Worm (Caenorhabditis elegans) whole organism, L4 larva: ENCODE measurements around the gene col-37.
A peak's percentile ranks its signal among the peaks of the same experiment; 100 is the strongest.

Source experiments
- F10B5.3 ChIP-seq: sonication (generic microtip); optimal IDR thresholded peaks from 2 replicates; lab custom pipeline; 2016; ENCODE audit warnings: mild to moderate bottlenecking, missing genetic modification characterization, missing compliant biosample characterization
- F26F4.8 ChIP-seq: fragments of 200-800 bp; sonication (Bioruptor generic); conservative IDR thresholded peaks from 2 replicates; pipeline ENCODE4 v1.3.6; 2022; ENCODE audit warnings: missing genetic modification characterization, missing compliant biosample characterization
- F37D6.2 ChIP-seq: sonication (generic microtip); optimal IDR thresholded peaks from 2 replicates; lab custom pipeline; 2016; ENCODE audit warnings: mild to moderate bottlenecking, missing genetic modification characterization, missing compliant biosample characterization
- R02D3.7 ChIP-seq: fragments of 150-350 bp; sonication (generic microtip); optimal IDR thresholded peaks from 3 replicates; lab custom pipeline; 2014; ENCODE audit warnings: missing biosample characterization, missing genetic modification characterization
- T20F7.1 ChIP-seq: fragments of 200-800 bp; sonication (Bioruptor generic); optimal IDR thresholded peaks from 2 replicates; lab custom pipeline; 2018; ENCODE audit warnings: mild to moderate bottlenecking, missing genetic modification characterization, missing compliant biosample characterization
- Y48G9A.11 ChIP-seq: fragments of 200-800 bp; sonication (Bioruptor generic); IDR thresholded peaks from 2 replicates; pipeline ENCODE4 v1.3.6; 2022; ENCODE audit warnings: missing genetic modification reagents, missing genetic modification characterization, missing compliant biosample characterization
- Y5F2A.4 ChIP-seq: fragments of 200-800 bp; sonication (Bioruptor generic); optimal IDR thresholded peaks from 2 replicates; lab custom pipeline; 2018; ENCODE audit warnings: mild to moderate bottlenecking, missing genetic modification characterization, missing compliant biosample characterization
- ZK546.5 ChIP-seq, 2 experiments: sonication (generic microtip); optimal IDR thresholded peaks; 2 replicates each; lab custom pipeline; 2017; ENCODE audit warnings: missing biosample characterization in 2 of 2, missing genetic modification characterization in 2 of 2
- ceh-20 ChIP-seq: fragments of 200-800 bp; sonication (Bioruptor generic); IDR thresholded peaks from 2 replicates; pipeline ENCODE4 v1.3.6; 2022; ENCODE audit warnings: missing genetic modification reagents, missing genetic modification characterization, missing compliant biosample characterization
- cey-2 ChIP-seq: sonication (generic microtip); optimal IDR thresholded peaks from 3 replicates; lab custom pipeline; 2017; ENCODE audit warnings: missing genetic modification characterization, mild to moderate bottlenecking, missing compliant biosample characterization, antibody characterized with exemption, borderline replicate concordance; ENCODE audit not compliant: insufficient read depth
- daf-8 ChIP-seq: fragments of 200-800 bp; sonication (Bioruptor generic); IDR thresholded peaks from 2 replicates; pipeline ENCODE4 v1.3.6; 2022; ENCODE audit warnings: missing genetic modification characterization, missing compliant biosample characterization
- dmd-6 ChIP-seq: fragments of 200-800 bp; sonication (Bioruptor generic); IDR thresholded peaks from 2 replicates; pipeline ENCODE4 v1.3.6; 2022; ENCODE audit warnings: missing genetic modification reagents, missing genetic modification characterization, missing compliant biosample characterization
- dmd-8 ChIP-seq: fragments of 200-800 bp; sonication (Bioruptor generic); IDR thresholded peaks from 2 replicates; pipeline ENCODE4 v1.3.6; 2022; ENCODE audit warnings: missing genetic modification characterization, missing compliant biosample characterization
- duxl-1 ChIP-seq: sonication (generic microtip); optimal IDR thresholded peaks from 2 replicates; lab custom pipeline; 2016; ENCODE audit warnings: mild to moderate bottlenecking, missing genetic modification characterization, moderate library complexity, missing compliant biosample characterization; ENCODE audit not compliant: poor library complexity
- egl-27 ChIP-seq: sonication (generic microtip); optimal IDR thresholded peaks from 3 replicates; lab custom pipeline; 2017; ENCODE audit warnings: missing biosample characterization, missing genetic modification reagents, missing genetic modification characterization
- hif-1 ChIP-seq, 2 experiments: sonication (generic microtip); optimal IDR thresholded peaks; 2 replicates each; lab custom pipeline; 2016 to 2017; ENCODE audit warnings: missing compliant biosample characterization in 2 of 2, missing genetic modification characterization in 2 of 2, missing genetic modification reagents in 2 of 2, missing genotype in 2 of 2, mild to moderate bottlenecking in 1 of 2
- lin-13 ChIP-seq: fragments of 150-350 bp; optimal IDR thresholded peaks from 2 replicates; lab custom pipeline; 2014; ENCODE audit warnings: missing biosample characterization, missing genetic modification reagents, missing genetic modification characterization
- lin-15B ChIP-seq: fragments of 150-350 bp; sonication (generic microtip); optimal IDR thresholded peaks from 3 replicates; lab custom pipeline; 2014; ENCODE audit warnings: missing biosample characterization, missing genetic modification characterization
- lin-38 ChIP-seq: fragments of 200-800 bp; sonication (Bioruptor generic); IDR thresholded peaks from 2 replicates; pipeline ENCODE4 v1.3.6; 2022; ENCODE audit warnings: missing genetic modification reagents, missing genetic modification characterization, missing compliant biosample characterization
- madf-5 ChIP-seq, 2 experiments: fragments of 200-800 bp; sonication (Bioruptor generic); IDR thresholded peaks; 2 replicates each; pipeline ENCODE4 v1.3.6; 2022; ENCODE audit warnings: missing compliant biosample characterization in 2 of 2, missing genetic modification characterization in 2 of 2
- mdl-1 ChIP-seq, 2 experiments: fragments of 150-350 bp in 1 of 2; sonication (generic microtip) in 1 of 2; optimal IDR thresholded peaks; 2 replicates each; lab custom pipeline; 2014 to 2017; ENCODE audit warnings: missing biosample characterization in 2 of 2, missing genetic modification characterization in 2 of 2
- mes-2 ChIP-seq: sonication (generic microtip); optimal IDR thresholded peaks from 2 replicates; lab custom pipeline; 2016; ENCODE audit warnings: missing genotype, mild to moderate bottlenecking, missing genetic modification characterization, missing compliant biosample characterization; ENCODE audit not compliant: poor library complexity, severe bottlenecking
- mxl-2 ChIP-seq: fragments of 200-800 bp; sonication (Bioruptor generic); conservative IDR thresholded peaks from 2 replicates; pipeline ENCODE4 v1.3.6; 2022; ENCODE audit warnings: missing genetic modification reagents, missing genetic modification characterization, missing compliant biosample characterization
- mxl-3 ChIP-seq: fragments of 200-800 bp; sonication (Bioruptor generic); optimal IDR thresholded peaks from 2 replicates; lab custom pipeline; 2018; ENCODE audit warnings: mild to moderate bottlenecking, missing genetic modification characterization, missing compliant biosample characterization
- nhr-11 ChIP-seq: fragments of 150-350 bp; optimal IDR thresholded peaks from 2 replicates; lab custom pipeline; 2014; ENCODE audit warnings: missing biosample characterization, missing genetic modification characterization
- nhr-111 ChIP-seq: fragments of 200-800 bp; sonication (Bioruptor generic); optimal IDR thresholded peaks from 2 replicates; lab custom pipeline; 2018; ENCODE audit warnings: mild to moderate bottlenecking, missing genetic modification characterization, missing compliant biosample characterization
- nhr-28 ChIP-seq: fragments of 150-350 bp; optimal IDR thresholded peaks from 2 replicates; lab custom pipeline; 2014; ENCODE audit warnings: missing biosample characterization, missing genetic modification characterization
- nhr-42 ChIP-seq: fragments of 200-800 bp; sonication (Bioruptor generic); IDR thresholded peaks from 2 replicates; pipeline ENCODE4 v1.3.6; 2022; ENCODE audit warnings: missing genetic modification characterization, missing compliant biosample characterization
- nhr-48 ChIP-seq: sonication (generic microtip); optimal IDR thresholded peaks from 2 replicates; lab custom pipeline; 2016; ENCODE audit warnings: mild to moderate bottlenecking, missing genetic modification characterization, missing compliant biosample characterization
- nhr-6 ChIP-seq: fragments of 150-350 bp; optimal IDR thresholded peaks from 2 replicates; lab custom pipeline; 2014; ENCODE audit warnings: missing biosample characterization, missing genetic modification characterization
- nhr-76 ChIP-seq: fragments of 150-350 bp; optimal IDR thresholded peaks from 2 replicates; lab custom pipeline; 2014; ENCODE audit warnings: missing biosample characterization, missing genetic modification characterization
- php-3 ChIP-seq: fragments of 200-800 bp; sonication (Bioruptor generic); IDR thresholded peaks from 2 replicates; pipeline ENCODE4 v1.3.6; 2022; ENCODE audit warnings: missing genetic modification reagents, missing genetic modification characterization, missing compliant biosample characterization
- saeg-2 ChIP-seq: fragments of 200-800 bp; sonication (Bioruptor generic); IDR thresholded peaks from 2 replicates; pipeline ENCODE4 v1.3.6; 2022; ENCODE audit warnings: missing genetic modification reagents, missing genetic modification characterization, missing compliant biosample characterization
- skn-1 ChIP-seq: fragments of 150-350 bp; optimal IDR thresholded peaks from 2 replicates; lab custom pipeline; 2014; ENCODE audit warnings: missing biosample characterization, missing genetic modification characterization
- unc-130 ChIP-seq: sonication (generic microtip); optimal IDR thresholded peaks from 2 replicates; lab custom pipeline; 2016; ENCODE audit warnings: missing genetic modification reagents, missing genetic modification characterization, missing compliant biosample characterization
- unc-39 ChIP-seq: sonication (generic microtip); optimal IDR thresholded peaks from 2 replicates; lab custom pipeline; 2017; ENCODE audit warnings: missing biosample characterization, missing genetic modification characterization
- unc-62 ChIP-seq, 3 experiments: fragments of 150-350 bp in 1 of 3; sonication (generic microtip); optimal IDR thresholded peaks in 2 of 3; peaks in 1 of 3; 1 replicate in 1 of 3; 2 replicates in 2 of 3; lab custom pipeline; 2014 to 2017; ENCODE audit warnings: missing biosample characterization in 3 of 3, missing genetic modification characterization in 3 of 3, missing genetic modification reagents in 3 of 3, missing genotype in 1 of 3
- vab-7 ChIP-seq: fragments of 200-800 bp; sonication (Bioruptor generic); IDR thresholded peaks from 2 replicates; pipeline ENCODE4 v1.3.6; 2022; ENCODE audit warnings: missing genetic modification reagents, missing genetic modification characterization, missing compliant biosample characterization
- zip-11 ChIP-seq: fragments of 200-800 bp; sonication (Bioruptor generic); IDR thresholded peaks from 2 replicates; pipeline ENCODE4 v1.3.6; 2022; ENCODE audit warnings: missing genetic modification characterization, missing compliant biosample characterization

Gene col-37

DNA sequence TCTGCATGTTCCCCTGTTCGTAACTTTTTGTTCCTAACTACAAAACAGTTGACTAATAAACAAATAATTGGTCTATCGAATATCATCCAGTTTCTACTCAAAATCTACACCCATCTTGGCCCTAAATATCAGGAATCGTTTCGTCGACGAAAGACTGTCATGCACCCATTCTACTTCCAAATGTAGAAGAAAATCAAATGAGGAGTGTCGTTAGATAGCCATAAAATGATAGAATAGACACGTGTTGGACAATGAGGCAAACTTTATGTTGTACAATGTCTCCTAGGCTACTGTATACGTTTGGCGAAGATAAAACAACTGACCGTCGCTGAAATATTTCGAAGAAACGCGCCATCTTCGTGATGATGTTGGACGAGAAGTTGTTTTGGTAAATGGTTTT lies 7.6 kb downstream of the col-37 start:
- TF ChIP-seq R02D3.7 (tag; lab: Kevin White, UChicago) (no peak), mxl-2 (GFP tag; lab: Robert Waterston, UW) (no peak), duxl-1 (no peak), F10B5.3 (tag; lab: Kevin White, UChicago) (no peak), skn-1 (tag; lab: Kevin White, UChicago) (no peak), nhr-28 (tag; lab: Kevin White, UChicago) (no peak), F37D6.2 (tag; lab: Kevin White, UChicago) (no peak), T20F7.1 (GFP tag; lab: Kevin White, UChicago) (no peak), php-3 (GFP tag; lab: Robert Waterston, UW) (no peak), nhr-111 (GFP tag; lab: Kevin White, UChicago) (no peak), egl-27 (tag; lab: Kevin White, UChicago) (no peak), madf-5 (GFP tag; IDR thresholded peaks at IDR 0.05; lab: Robert Waterston, UW) (no peak), lin-38 (GFP tag; lab: Robert Waterston, UW) (no peak), dmd-8 (GFP tag; lab: Robert Waterston, UW) (no peak), ZK546.5 (tag; optimal IDR thresholded peaks at IDR 0.05; lab: Kevin White, UChicago) (no peak), nhr-42 (GFP tag; lab: Robert Waterston, UW) (no peak), Y5F2A.4 (GFP tag; lab: Kevin White, UChicago) (no peak), daf-8 (GFP tag; lab: Robert Waterston, UW) (no peak), vab-7 (GFP tag; lab: Robert Waterston, UW) (no peak)

DNA sequence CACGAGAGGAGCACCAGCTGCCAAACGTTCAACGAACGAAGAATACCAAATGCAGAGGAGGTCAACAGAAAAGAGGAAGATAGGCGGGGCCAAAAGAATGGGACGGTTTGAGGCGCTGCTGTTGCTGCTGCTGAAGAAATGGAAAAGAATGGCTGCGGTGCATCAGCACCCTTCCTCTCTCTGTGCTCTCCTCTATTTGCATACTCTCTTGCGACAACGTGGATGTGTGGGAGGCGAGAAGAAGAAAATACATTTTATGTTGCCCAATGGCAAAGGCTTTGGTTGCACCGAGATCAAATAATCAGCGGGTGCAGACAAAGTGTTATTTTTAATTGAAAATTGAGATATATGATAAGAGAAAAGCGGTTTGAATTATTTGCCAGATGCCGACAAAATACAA lies 9.2 kb downstream of the col-37 start:
- TF ChIP-seq dmd-6 (GFP tag; lab: Robert Waterston, UW): peak; percentile 28; the same call in 1 of the 2 replicates
- TF ChIP-seq nhr-48: peak; percentile 75
- no peak for TF ChIP-seq Y5F2A.4 (GFP tag; lab: Kevin White, UChicago)
- no peak for TF ChIP-seq daf-8 (GFP tag; lab: Robert Waterston, UW)
- TF ChIP-seq Y48G9A.11 (GFP tag; lab: Robert Waterston, UW): no peak
- peak; percentile 12; the same call in 1 of the 2 replicates for TF ChIP-seq ceh-20
- no peak for TF ChIP-seq lin-15B
- TF ChIP-seq nhr-6 (tag; lab: Kevin White, UChicago): peak; percentile 4
- TF ChIP-seq mxl-3 (GFP tag; lab: Kevin White, UChicago): peak; percentile 46

DNA sequence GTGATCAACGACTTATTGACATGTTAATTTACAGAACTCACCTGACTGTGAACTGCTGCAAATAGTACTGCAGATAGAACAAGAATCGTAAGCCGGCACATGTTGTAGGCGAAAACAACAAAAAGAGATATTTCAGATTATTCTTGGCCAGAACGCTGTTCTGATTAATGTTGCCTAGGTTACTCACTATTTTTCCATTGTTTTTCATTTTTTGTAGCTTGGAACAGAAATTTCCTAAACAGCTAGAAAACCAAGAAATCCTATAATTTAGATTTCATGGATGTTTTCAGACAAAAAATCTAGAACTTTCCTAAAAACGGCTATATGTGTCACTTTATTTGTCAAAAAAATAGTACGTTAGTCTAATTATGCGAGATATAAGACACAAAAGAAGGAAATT lies 13.0 kb downstream of the col-37 start, which contains the start of gene C27A7.9:
Gene C27A7.9, minus strand, starts transcription at position 101 of the 400 bp plus-strand sequence.
- TF ChIP-seq unc-62 (GFP tag; optimal IDR thresholded peaks at IDR 0.05 in 1 of 2; lab: Kevin White, UChicago) (peak in 1 of 2 experiments; percentile 27), unc-62 (tag; optimal IDR thresholded peaks at IDR 0.05; lab: Kevin White, UChicago) (no peak), ZK546.5 (tag; optimal IDR thresholded peaks at IDR 0.05; lab: Kevin White, UChicago) (no peak), nhr-76 (tag; lab: Kevin White, UChicago) (no peak), F26F4.8 (GFP tag; lab: Robert Waterston, UW) (no peak)

DNA sequence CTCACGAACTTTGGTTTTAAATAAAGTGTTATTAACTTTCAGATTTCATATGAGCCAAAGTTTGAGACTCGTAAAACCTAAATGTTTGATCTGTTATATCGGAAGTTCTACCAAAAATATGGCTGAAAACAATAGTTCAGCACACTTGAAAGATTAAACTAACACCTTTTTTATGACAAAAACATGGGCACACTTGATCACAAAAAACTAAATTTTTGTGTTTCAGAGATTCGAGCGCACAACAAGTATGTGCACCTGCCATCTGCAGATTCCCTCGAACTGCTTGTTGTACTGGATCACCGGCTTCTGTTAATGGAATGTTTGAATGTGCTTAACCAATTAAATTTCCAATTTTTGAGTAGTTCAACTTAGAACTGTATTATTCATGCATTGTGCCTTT lies 13.8 kb downstream of the col-37 start:
- peak in 1 of 2 experiments; percentile 91 for TF ChIP-seq unc-62 (GFP tag; optimal IDR thresholded peaks at IDR 0.05 in 1 of 2; lab: Kevin White, UChicago)
- no peak for TF ChIP-seq unc-62 (tag; optimal IDR thresholded peaks at IDR 0.05; lab: Kevin White, UChicago)
- no peak for TF ChIP-seq T20F7.1 (GFP tag; lab: Kevin White, UChicago)
- TF ChIP-seq unc-130 (GFP tag; lab: Kevin White, UChicago): no peak
- no peak for TF ChIP-seq nhr-42 (GFP tag; lab: Robert Waterston, UW)
- TF ChIP-seq mxl-2 (GFP tag; lab: Robert Waterston, UW): no peak
- no peak for TF ChIP-seq nhr-11 (tag; lab: Kevin White, UChicago)

DNA sequence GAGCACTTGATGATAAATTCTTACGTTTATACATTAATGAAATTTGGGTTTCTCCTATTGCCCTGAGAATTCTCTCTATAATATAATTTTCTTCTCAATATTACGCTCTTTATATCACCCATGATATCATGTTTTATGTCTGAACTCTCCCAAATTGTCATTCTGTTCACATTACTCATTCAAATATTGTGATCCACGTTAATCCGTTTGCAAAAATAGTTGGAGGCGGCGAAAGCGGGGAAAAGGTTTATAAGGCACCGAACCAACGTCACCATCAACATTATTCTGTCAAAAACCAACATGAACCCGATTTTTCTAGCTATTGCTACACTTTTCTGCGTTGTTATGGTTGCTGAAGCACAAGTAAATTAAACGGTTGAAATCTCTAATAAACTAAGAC lies 14.7 kb downstream of the col-37 start, which contains the start of gene C27A7.8:
Gene C27A7.8, plus strand, starts transcription at position 301 of the 400 bp plus-strand sequence.
- TF ChIP-seq mdl-1 (tag; optimal IDR thresholded peaks at IDR 0.05; lab: Kevin White, UChicago) (no peak), cey-2 (tag; lab: Kevin White, UChicago) (no peak), nhr-42 (GFP tag; lab: Robert Waterston, UW) (no peak), lin-13 (GFP tag; lab: Kevin White, UChicago) (no peak), madf-5 (GFP tag; IDR thresholded peaks at IDR 0.05; lab: Robert Waterston, UW) (no peak), hif-1 (tag; optimal IDR thresholded peaks at IDR 0.05; lab: Kevin White, UChicago) (no peak), unc-130 (GFP tag; lab: Kevin White, UChicago) (no peak), mes-2 (tag; lab: Kevin White, UChicago) (no peak), saeg-2 (GFP tag; lab: Robert Waterston, UW) (no peak), duxl-1 (no peak), unc-39 (tag; lab: Kevin White, UChicago) (no peak), zip-11 (GFP tag; lab: Robert Waterston, UW) (no peak), skn-1 (tag; lab: Kevin White, UChicago) (no peak)
